Fruit fly (Drosophila melanogaster) whole organism, pupa: ENCODE results near the gene NetA.
A peak's percentile ranks its signal among the peaks of the same experiment; 100 is the strongest.

ENCODE experiments used
- CG32121 ChIP-seq: fragments of 200-800 bp; sonication (Bioruptor generic); IDR thresholded peaks from 2 replicates; pipeline ENCODE4 v1.3.6; 2022; ENCODE audit warnings: missing biosample characterization, missing genetic modification characterization
- CG34367 ChIP-seq: fragments of 200-800 bp; sonication (Bioruptor generic); optimal IDR thresholded peaks from 2 replicates; lab custom pipeline; 2018; ENCODE audit warnings: missing biosample characterization, mild to moderate bottlenecking, missing genetic modification characterization
- CG4496 ChIP-seq: fragments of 200-800 bp; sonication (Bioruptor generic); IDR thresholded peaks from 3 replicates; pipeline ENCODE4 v1.3.6; 2022; ENCODE audit warnings: missing biosample characterization, missing genetic modification characterization

DNA sequence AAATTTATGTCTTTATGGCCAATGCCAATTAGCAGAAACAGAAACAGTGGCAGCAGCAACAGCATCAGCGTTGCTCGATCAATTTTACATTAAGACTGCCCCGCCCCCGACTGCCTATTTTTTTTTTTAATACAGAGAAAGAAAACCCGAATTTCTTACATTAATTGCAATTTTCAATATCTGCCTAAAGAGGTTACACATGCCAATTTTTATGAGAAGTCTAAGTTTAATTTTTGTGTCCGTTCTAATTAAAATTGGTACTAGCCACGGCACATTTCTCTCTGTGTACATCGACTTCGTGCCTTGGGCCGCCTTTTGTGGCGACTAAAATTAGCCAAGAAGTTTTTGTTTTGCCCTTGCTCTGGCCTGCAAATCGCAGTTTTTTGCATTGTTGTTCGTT lies 46.9 kb downstream of the NetA start:
- TF ChIP-seq CG32121 (GFP tag; lab: Robert Waterston, UW) (no peak), CG34367 (tag; lab: Kevin White, UChicago) (no peak), CG4496 (peak; percentile 58; the same call in 2 of the 3 replicates)
